Comparison of ENCODE assay signal across 5 worm cellular contexts in the genomic region with DNA sequence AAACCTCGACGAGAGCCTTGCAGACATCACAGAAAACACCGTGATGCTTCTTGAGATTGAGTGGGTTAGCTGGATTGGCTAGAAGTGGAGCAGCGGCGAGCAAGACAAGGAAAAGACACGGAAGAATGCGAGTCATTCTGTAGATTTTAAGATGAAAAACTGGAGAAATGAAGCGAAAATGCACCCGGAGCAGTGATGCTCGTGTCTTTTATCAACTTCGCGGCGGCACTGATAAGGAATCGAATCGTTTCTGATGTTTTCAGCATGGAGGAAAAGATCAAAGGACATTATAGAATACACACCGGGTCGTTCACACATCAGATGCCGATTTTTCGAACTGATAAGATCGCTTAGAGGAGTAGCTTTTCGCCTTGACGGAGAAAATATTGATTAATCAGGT.
TF ChIP-seq lines count a peak whose summit lies in the region.

Gene spp-1 (minus strand): TSS at position 287 of the 400 bp plus-strand sequence.

TF ChIP-seq in whole organism, L1 larva, 84 proteins besides CTCF, POLR2A, EP300 and RAD21:
- TF ChIP-seq efl-1 (optimal IDR thresholded peaks at IDR 0.05; lab: Kevin White, UChicago), result no peak
- peak in 1 of 2 experiments; percentile 35 for TF ChIP-seq efl-1 (GFP tag; optimal IDR thresholded peaks at IDR 0.05 in 1 of 2; lab: Kevin White, UChicago)
- peak; percentile 83 for TF ChIP-seq elt-2 (tag; optimal IDR thresholded peaks at IDR 0.05; lab: Kevin White, UChicago)
- TF ChIP-seq lin-35 (GFP tag; optimal IDR thresholded peaks at IDR 0.05; lab: Kevin White, UChicago), result peak in 1 of 2 experiments; percentile 26
- no peak for TF ChIP-seq dpl-1 (GFP tag; optimal IDR thresholded peaks at IDR 0.05; lab: Kevin White, UChicago)
- peak; percentile 44 for TF ChIP-seq pqm-1 (tag; optimal IDR thresholded peaks at IDR 0.05; lab: Kevin White, UChicago)
- peak in 1 of 2 experiments; percentile 3 for TF ChIP-seq lsy-2 (tag; optimal IDR thresholded peaks at IDR 0.05; lab: Kevin White, UChicago)
- TF ChIP-seq ama-1 (optimal IDR thresholded peaks at IDR 0.05; lab: Kevin White, UChicago), result peak; percentile 37
- TF ChIP-seq vab-15 (tag; optimal IDR thresholded peaks at IDR 0.05; lab: Kevin White, UChicago), result no peak
- no peak for TF ChIP-seq hlh-17 (GFP tag; optimal IDR thresholded peaks at IDR 0.05; lab: Kevin White, UChicago; ENCODE audit: borderline replicate concordance)

TF ChIP-seq in whole organism, L2 larva, 48 proteins besides CTCF, POLR2A, EP300 and RAD21 (continues in another document):
- TF ChIP-seq unc-39 (tag; optimal IDR thresholded peaks at IDR 0.05; lab: Kevin White, UChicago) (no peak), gmeb-1 (tag; optimal IDR thresholded peaks at IDR 0.05; lab: Kevin White, UChicago) (peak; percentile 37), blmp-1 (tag; optimal IDR thresholded peaks at IDR 0.05; lab: Kevin White, UChicago; ENCODE audit: insufficient read depth) (no peak), ztf-1 (GFP tag; conservative IDR thresholded peaks at IDR 0.05; lab: Robert Waterston, UW) (no peak), ztf-4 (tag; optimal IDR thresholded peaks at IDR 0.05; lab: Kevin White, UChicago) (no peak), sma-3 (GFP tag; optimal IDR thresholded peaks at IDR 0.05; lab: Kevin White, UChicago) (no peak), zag-1 (tag; optimal IDR thresholded peaks at IDR 0.05; lab: Kevin White, UChicago) (no peak), crh-2 (tag; optimal IDR thresholded peaks at IDR 0.05; lab: Kevin White, UChicago) (peak; percentile 38), peb-1 (tag; optimal IDR thresholded peaks at IDR 0.05; lab: Kevin White, UChicago) (no peak), sma-9 (GFP tag; optimal IDR thresholded peaks at IDR 0.05; lab: Kevin White, UChicago) (peak; percentile 54), sma-9 (tag; optimal IDR thresholded peaks at IDR 0.05; lab: Kevin White, UChicago) (no peak), fos-1 (tag; optimal IDR thresholded peaks at IDR 0.05; lab: Kevin White, UChicago) (peak; percentile 75), snpc-4 (tag; optimal IDR thresholded peaks at IDR 0.05; lab: Kevin White, UChicago) (no peak), nhr-21 (tag; optimal IDR thresholded peaks at IDR 0.05; lab: Kevin White, UChicago) (no peak), nhr-237 (tag; optimal IDR thresholded peaks at IDR 0.05; lab: Kevin White, UChicago) (no peak), unc-55 (GFP tag; optimal IDR thresholded peaks at IDR 0.05; lab: Kevin White, UChicago) (no peak), egl-27 (tag; optimal IDR thresholded peaks at IDR 0.05; lab: Kevin White, UChicago) (no peak), R02D3.7 (tag; optimal IDR thresholded peaks at IDR 0.05; lab: Kevin White, UChicago) (no peak), alr-1 (tag; optimal IDR thresholded peaks at IDR 0.05; lab: Kevin White, UChicago) (no peak), nhr-25 (tag; optimal IDR thresholded peaks at IDR 0.05; lab: Kevin White, UChicago) (no peak)

TF ChIP-seq in whole organism, L3 larva, 47 proteins besides CTCF, POLR2A, EP300 and RAD21:
- TF ChIP-seq mdl-1 (tag; optimal IDR thresholded peaks at IDR 0.05; lab: Kevin White, UChicago), result no peak
- TF ChIP-seq ceh-28 (tag; optimal IDR thresholded peaks at IDR 0.05; lab: Kevin White, UChicago), result peak; percentile 31
- no peak for TF ChIP-seq nhr-237 (tag; optimal IDR thresholded peaks at IDR 0.05; lab: Kevin White, UChicago)
- TF ChIP-seq hmg-11 (tag; optimal IDR thresholded peaks at IDR 0.05; lab: Kevin White, UChicago), result no peak
- peak; percentile 87 for TF ChIP-seq pqm-1 (tag; optimal IDR thresholded peaks at IDR 0.05; lab: Kevin White, UChicago)
- TF ChIP-seq pha-4 (tag; optimal IDR thresholded peaks at IDR 0.05; lab: Kevin White, UChicago), result peak; percentile 57
- no peak for TF ChIP-seq nhr-11 (tag; optimal IDR thresholded peaks at IDR 0.05; lab: Kevin White, UChicago)
- TF ChIP-seq eor-1 (tag; optimal IDR thresholded peaks at IDR 0.05; lab: Kevin White, UChicago), result no peak
- peak; percentile 50 for TF ChIP-seq jun-1 (tag; optimal IDR thresholded peaks at IDR 0.05; lab: Kevin White, UChicago)
- no peak for TF ChIP-seq elt-1 (tag; optimal IDR thresholded peaks at IDR 0.05; lab: Kevin White, UChicago)
- TF ChIP-seq nhr-67 (tag; optimal IDR thresholded peaks at IDR 0.05; lab: Kevin White, UChicago), result no peak
- no peak for TF ChIP-seq zag-1 (tag; optimal IDR thresholded peaks at IDR 0.05; lab: Kevin White, UChicago)
- peak; percentile 94 for TF ChIP-seq elt-2 (tag; optimal IDR thresholded peaks at IDR 0.05; lab: Kevin White, UChicago)
TF ChIP-seq in whole organism, L3 larva: peak in this region for 5.

TF ChIP-seq in whole organism, L4 larva, 104 proteins besides CTCF, POLR2A, EP300 and RAD21 (continues in another document):
- peak; percentile 27 for TF ChIP-seq mes-2 (tag; optimal IDR thresholded peaks at IDR 0.05; lab: Kevin White, UChicago; ENCODE audit: poor library complexity, severe bottlenecking)
- no peak for TF ChIP-seq spr-1 (tag; optimal IDR thresholded peaks at IDR 0.05; lab: Kevin White, UChicago)
- peak; percentile 76 for TF ChIP-seq aha-1 (tag; lab: Kevin White, UChicago)
- peak; percentile 67 for TF ChIP-seq dmd-6 (GFP tag; IDR thresholded peaks at IDR 0.05; lab: Robert Waterston, UW)
- TF ChIP-seq hlh-11 (tag; optimal IDR thresholded peaks at IDR 0.05; lab: Kevin White, UChicago), result peak; percentile 84
- TF ChIP-seq dve-1 (tag; optimal IDR thresholded peaks at IDR 0.05; lab: Kevin White, UChicago; ENCODE audit: insufficient read depth), result peak; percentile 90
- TF ChIP-seq pqm-1 (tag; optimal IDR thresholded peaks at IDR 0.05; lab: Kevin White, UChicago), result peak; percentile 86
- TF ChIP-seq unc-62 (GFP tag; optimal IDR thresholded peaks at IDR 0.05 in 1 of 2; lab: Kevin White, UChicago), result no peak
- no peak for TF ChIP-seq unc-62 (tag; optimal IDR thresholded peaks at IDR 0.05; lab: Kevin White, UChicago)
- TF ChIP-seq D1046.2 (GFP tag; IDR thresholded peaks at IDR 0.05; lab: Robert Waterston, UW), result no peak
- TF ChIP-seq ama-1 (optimal IDR thresholded peaks at IDR 0.05; lab: Kevin White, UChicago), result peak; percentile 81
- peak; percentile 57 for TF ChIP-seq nhr-48 (tag; optimal IDR thresholded peaks at IDR 0.05; lab: Kevin White, UChicago)
- no peak for TF ChIP-seq nhr-11 (tag; optimal IDR thresholded peaks at IDR 0.05; lab: Kevin White, UChicago)
- TF ChIP-seq spr-3 (GFP tag; optimal IDR thresholded peaks at IDR 0.05; lab: Kevin White, UChicago), result no peak
- TF ChIP-seq ceh-82 (tag; optimal IDR thresholded peaks at IDR 0.05; lab: Kevin White, UChicago), result no peak
- peak; percentile 22 for TF ChIP-seq nhr-102 (tag; optimal IDR thresholded peaks at IDR 0.05; lab: Kevin White, UChicago)
- TF ChIP-seq zip-2 (tag; optimal IDR thresholded peaks at IDR 0.05; lab: Kevin White, UChicago), result no peak
- peak in 1 of 2 experiments; percentile 30 for TF ChIP-seq lsy-2 (tag; optimal IDR thresholded peaks at IDR 0.05; lab: Kevin White, UChicago)
- peak; percentile 4 for TF ChIP-seq nhr-77 (tag; optimal IDR thresholded peaks at IDR 0.05; lab: Kevin White, UChicago)
- TF ChIP-seq skn-1 (tag; optimal IDR thresholded peaks at IDR 0.05; lab: Kevin White, UChicago), result no peak
- peak; percentile 17 for TF ChIP-seq nhr-10 (tag; optimal IDR thresholded peaks at IDR 0.05; lab: Kevin White, UChicago)
- peak; percentile 43 for TF ChIP-seq hlh-30 (tag; optimal IDR thresholded peaks at IDR 0.05; lab: Kevin White, UChicago; ENCODE audit: insufficient read depth)
- TF ChIP-seq daf-16 (GFP tag; optimal IDR thresholded peaks at IDR 0.05; lab: Kevin White, UChicago), result no peak
- peak; percentile 87 for TF ChIP-seq daf-16 (tag; optimal IDR thresholded peaks at IDR 0.05; lab: Kevin White, UChicago)
- TF ChIP-seq mep-1 (tag; optimal IDR thresholded peaks at IDR 0.05; lab: Kevin White, UChicago), result peak; percentile 41

TF ChIP-seq in whole organism, young adult, 124 proteins besides CTCF, POLR2A, EP300 and RAD21:
- TF ChIP-seq him-1 (tag; optimal IDR thresholded peaks at IDR 0.05; lab: Kevin White, UChicago) (peak; percentile 7), hsf-1 (GFP tag; IDR thresholded peaks at IDR 0.05; lab: Robert Waterston, UW) (peak; percentile 24; the same call in 1 of the 2 replicates), F52B5.7 (tag; optimal IDR thresholded peaks at IDR 0.05; lab: Kevin White, UChicago) (peak; percentile 32), atf-7 (tag; optimal IDR thresholded peaks at IDR 0.05; lab: Kevin White, UChicago) (peak; percentile 8), tbx-9 (tag; optimal IDR thresholded peaks at IDR 0.05; lab: Kevin White, UChicago; ENCODE audit: borderline replicate concordance) (peak; percentile 85), tbp1 (GFP tag; optimal IDR thresholded peaks at IDR 0.05; lab: Kevin White, UChicago) (peak; percentile 32), nhr-80 (tag; optimal IDR thresholded peaks at IDR 0.05; lab: Kevin White, UChicago) (peak; percentile 76), Y53F4B.3 (GFP tag; IDR thresholded peaks at IDR 0.05; lab: Robert Waterston, UW) (no peak), cebp-1 (GFP tag; IDR thresholded peaks at IDR 0.05; lab: Robert Waterston, UW) (no peak), cebp-1 (tag; optimal IDR thresholded peaks at IDR 0.05; lab: Kevin White, UChicago) (peak; percentile 33), madf-6 (GFP tag; IDR thresholded peaks at IDR 0.05; lab: Robert Waterston, UW) (peak; percentile 9; the same call in 1 of the 2 replicates), B0019.2 (GFP tag; conservative IDR thresholded peaks at IDR 0.05; lab: Robert Waterston, UW) (no peak), T07F8.4 (tag; optimal IDR thresholded peaks at IDR 0.05; lab: Kevin White, UChicago) (no peak)
TF ChIP-seq in whole organism, young adult: peak in this region for 9.
